Worm (Caenorhabditis elegans) whole organism, mixed stage, embryonic: ENCODE data around the gene mtpn-1.

Experiments used
- M03D4.4 ChIP-seq: sonication (generic microtip); optimal IDR thresholded peaks from 2 replicates; lab custom pipeline; 2017; ENCODE audit warnings: mild to moderate bottlenecking, missing genetic modification characterization, missing compliant biosample characterization
- bed-3 ChIP-seq: fragments of 200-800 bp; sonication (Bioruptor generic); optimal IDR thresholded peaks from 3 replicates; lab custom pipeline; 2018; ENCODE audit warnings: mild to moderate bottlenecking, missing genetic modification characterization, moderate library complexity, missing compliant biosample characterization
- blmp-1 ChIP-seq: fragments of 150-350 bp; optimal IDR thresholded peaks from 2 replicates; lab custom pipeline; 2014; ENCODE audit warnings: missing biosample characterization, missing genetic modification characterization
- ceh-39 ChIP-seq: fragments of 150-350 bp; optimal IDR thresholded peaks from 2 replicates; lab custom pipeline; 2014; ENCODE audit warnings: missing biosample characterization, missing genetic modification characterization
- ceh-43 ChIP-seq: fragments of 200-800 bp; sonication (Bioruptor generic); optimal IDR thresholded peaks from 2 replicates; lab custom pipeline; 2018; ENCODE audit warnings: mild to moderate bottlenecking, missing genetic modification characterization, moderate library complexity, missing compliant biosample characterization
- ceh-83 ChIP-seq: fragments of 200-800 bp; sonication (Bioruptor generic); optimal IDR thresholded peaks from 2 replicates; lab custom pipeline; 2018; ENCODE audit warnings: mild to moderate bottlenecking, missing genetic modification characterization, missing compliant biosample characterization
- ces-1 ChIP-seq: fragments of 150-350 bp; optimal IDR thresholded peaks from 2 replicates; lab custom pipeline; 2014; ENCODE audit warnings: missing biosample characterization, missing genetic modification reagents, missing genetic modification characterization
- cnd-1 ChIP-seq: fragments of 200-800 bp; sonication (Bioruptor generic); optimal IDR thresholded peaks from 2 replicates; lab custom pipeline; 2018; ENCODE audit warnings: mild to moderate bottlenecking, missing genetic modification characterization, missing compliant biosample characterization
- drap-1 ChIP-seq: fragments of 200-800 bp; sonication (Bioruptor generic); optimal IDR thresholded peaks from 3 replicates; lab custom pipeline; 2018; ENCODE audit warnings: mild to moderate bottlenecking, missing genetic modification characterization, missing compliant biosample characterization
- elt-1 ChIP-seq: sonication (generic microtip); optimal IDR thresholded peaks from 2 replicates; lab custom pipeline; 2017; ENCODE audit warnings: missing genetic modification characterization, mild to moderate bottlenecking, missing compliant biosample characterization, antibody characterized with exemption, moderate library complexity, borderline replicate concordance; ENCODE audit not compliant: insufficient read depth
- elt-3 ChIP-seq: fragments of 150-350 bp; optimal IDR thresholded peaks from 2 replicates; lab custom pipeline; 2014; ENCODE audit warnings: missing biosample characterization, missing genetic modification characterization
- flh-1 ChIP-seq: fragments of 200-800 bp; sonication (Bioruptor generic); optimal IDR thresholded peaks from 2 replicates; lab custom pipeline; 2018; ENCODE audit warnings: mild to moderate bottlenecking, missing genetic modification characterization, moderate library complexity, missing compliant biosample characterization
- ham-2 ChIP-seq: fragments of 200-800 bp; sonication (Bioruptor generic); optimal IDR thresholded peaks from 2 replicates; lab custom pipeline; 2018; ENCODE audit warnings: mild to moderate bottlenecking, missing genetic modification characterization, missing compliant biosample characterization
- lin-13 ChIP-seq: fragments of 150-350 bp; optimal IDR thresholded peaks from 2 replicates; lab custom pipeline; 2014; ENCODE audit warnings: missing biosample characterization, missing genetic modification characterization
- lin-32 ChIP-seq: fragments of 200-800 bp; sonication (Bioruptor generic); optimal IDR thresholded peaks from 2 replicates; lab custom pipeline; 2018; ENCODE audit warnings: mild to moderate bottlenecking, missing genetic modification characterization, missing compliant biosample characterization
- mab-5 ChIP-seq: fragments of 150-350 bp; optimal IDR thresholded peaks from 2 replicates; lab custom pipeline; 2014; ENCODE audit warnings: missing biosample characterization, missing genetic modification characterization
- mep-1 ChIP-seq: fragments of 150-350 bp; optimal IDR thresholded peaks from 2 replicates; lab custom pipeline; 2017; ENCODE audit warnings: missing biosample characterization, missing genetic modification reagents, missing genetic modification characterization, inconsistent platforms
- nhr-2 ChIP-seq: fragments of 150-350 bp; optimal IDR thresholded peaks from 2 replicates; lab custom pipeline; 2014; ENCODE audit warnings: missing biosample characterization, missing genetic modification characterization
- nhr-237 ChIP-seq: fragments of 150-350 bp; optimal IDR thresholded peaks from 2 replicates; lab custom pipeline; 2014; ENCODE audit warnings: missing biosample characterization, missing genetic modification characterization
- nhr-28 ChIP-seq: fragments of 150-350 bp; optimal IDR thresholded peaks from 2 replicates; lab custom pipeline; 2014; ENCODE audit warnings: missing biosample characterization, missing genetic modification characterization
- nhr-76 ChIP-seq: sonication (generic microtip); optimal IDR thresholded peaks from 2 replicates; lab custom pipeline; 2017; ENCODE audit warnings: missing biosample characterization, missing genetic modification characterization
- pha-4 ChIP-seq: fragments of 150-350 bp; optimal IDR thresholded peaks from 2 replicates; lab custom pipeline; 2018; ENCODE audit warnings: missing biosample characterization, missing genetic modification reagents, missing genetic modification characterization
- sem-2 ChIP-seq: fragments of 200-800 bp; sonication (Bioruptor generic); optimal IDR thresholded peaks from 2 replicates; lab custom pipeline; 2018; ENCODE audit warnings: mild to moderate bottlenecking, missing genetic modification characterization, missing compliant biosample characterization
- sptf-1 ChIP-seq: sonication (generic microtip); optimal IDR thresholded peaks from 2 replicates; lab custom pipeline; 2017; ENCODE audit warnings: mild to moderate bottlenecking, missing genetic modification characterization, moderate library complexity, missing compliant biosample characterization
- tbx-8 ChIP-seq: fragments of 200-800 bp; sonication (Bioruptor generic); optimal IDR thresholded peaks from 2 replicates; lab custom pipeline; 2018; ENCODE audit warnings: mild to moderate bottlenecking, missing genetic modification characterization, moderate library complexity, missing compliant biosample characterization
- unc-120 ChIP-seq: sonication (generic microtip); optimal IDR thresholded peaks from 2 replicates; lab custom pipeline; 2017; ENCODE audit warnings: missing genetic modification characterization, missing compliant biosample characterization; ENCODE audit not compliant: poor library complexity, severe bottlenecking
- unc-39 ChIP-seq: fragments of 150-350 bp; optimal IDR thresholded peaks from 2 replicates; lab custom pipeline; 2014; ENCODE audit warnings: missing biosample characterization, missing genetic modification characterization
- unc-62 ChIP-seq: fragments of 150-350 bp; optimal IDR thresholded peaks from 2 replicates; lab custom pipeline; 2014; ENCODE audit warnings: missing biosample characterization, missing genetic modification reagents, missing genetic modification characterization
- zip-8 ChIP-seq: fragments of 150-350 bp; optimal IDR thresholded peaks from 2 replicates; lab custom pipeline; 2014; ENCODE audit warnings: missing biosample characterization, missing genetic modification characterization

The mtpn-1 gene

ce11 chrX:2369073-2369472, 38.2 kb upstream of the mtpn-1 start:
- no peak for TF ChIP-seq nhr-28
- no peak for TF ChIP-seq tbx-8 (GFP tag; lab: Kevin White, UChicago)
- no peak for TF ChIP-seq bed-3 (GFP tag; lab: Kevin White, UChicago)
- no peak for TF ChIP-seq elt-3 (tag; lab: Kevin White, UChicago)
- no peak for TF ChIP-seq unc-39 (tag; lab: Kevin White, UChicago)
- TF ChIP-seq ces-1 (GFP tag; lab: Kevin White, UChicago) = no peak
- no peak for TF ChIP-seq nhr-2 (tag; lab: Kevin White, UChicago)
- TF ChIP-seq pha-4 = no peak
- no peak for TF ChIP-seq nhr-237
- TF ChIP-seq M03D4.4 = no peak
- TF ChIP-seq elt-1 (tag; lab: Kevin White, UChicago) = no peak
- no peak for TF ChIP-seq unc-62 (GFP tag; lab: Kevin White, UChicago)
- TF ChIP-seq nhr-76 (tag; lab: Kevin White, UChicago) = no peak
- no peak for TF ChIP-seq mep-1 (tag; lab: Kevin White, UChicago)
- no peak for TF ChIP-seq sptf-1
- no peak for TF ChIP-seq drap-1

- TF ChIP-seq cnd-1 (tag; lab: Kevin White, UChicago) (no peak), nhr-2 (tag; lab: Kevin White, UChicago) (no peak), elt-1 (tag; lab: Kevin White, UChicago) (no peak)
These were observed 36.6 kb upstream of the mtpn-1 start for ce11 chrX:2370655-2371054.

- TF ChIP-seq blmp-1 (tag; lab: Kevin White, UChicago) (no peak), mep-1 (tag; lab: Kevin White, UChicago) (no peak), ces-1 (GFP tag; lab: Kevin White, UChicago) (no peak)
These were observed 35.1 kb upstream of the mtpn-1 start for ce11 chrX:2372134-2372533.

ce11 chrX:2375300-2376035, 31.8 kb upstream of the mtpn-1 start, which contains the start of gene F47G3.3:
Gene F47G3.3, plus strand, starts transcription at chrX:2375985.
- TF ChIP-seq lin-32 (GFP tag; lab: Kevin White, UChicago) (no peak), lin-13 (tag; lab: Kevin White, UChicago) (no peak), tbx-8 (GFP tag; lab: Kevin White, UChicago) (no peak), nhr-2 (tag; lab: Kevin White, UChicago) (no peak), ceh-83 (GFP tag; lab: Kevin White, UChicago) (no peak), sptf-1 (no peak), bed-3 (GFP tag; lab: Kevin White, UChicago) (no peak), ceh-39 (tag; lab: Kevin White, UChicago) (no peak), ceh-43 (GFP tag; lab: Kevin White, UChicago) (no peak), mab-5 (tag; lab: Kevin White, UChicago) (no peak)

- no peak for TF ChIP-seq pha-4
- no peak for TF ChIP-seq unc-120 (tag; lab: Kevin White, UChicago)
- no peak for TF ChIP-seq cnd-1 (tag; lab: Kevin White, UChicago)
- TF ChIP-seq flh-1 (GFP tag; lab: Kevin White, UChicago) = no peak
- no peak for TF ChIP-seq ham-2 (GFP tag; lab: Kevin White, UChicago)
- TF ChIP-seq ceh-43 (GFP tag; lab: Kevin White, UChicago) = no peak
- no peak for TF ChIP-seq zip-8 (tag; lab: Kevin White, UChicago)
- TF ChIP-seq bed-3 (GFP tag; lab: Kevin White, UChicago) = no peak
These were observed 26.4 kb upstream of the mtpn-1 start for ce11 chrX:2380818-2381217.

ce11 chrX:2381282-2381681, 26.0 kb upstream of the mtpn-1 start, which contains the start of gene F47G3.4:
Gene F47G3.4, plus strand, starts transcription at chrX:2381582.
- TF ChIP-seq flh-1 (GFP tag; lab: Kevin White, UChicago) (no peak), nhr-28 (no peak), unc-62 (GFP tag; lab: Kevin White, UChicago) (no peak), sem-2 (GFP tag; lab: Kevin White, UChicago) (no peak)
- TF ChIP-seq, all 35 proteins: peak for 0
